Worm (Caenorhabditis elegans) whole organism, L1 larva: Measurements from ENCODE around the gene C03H12.1.

ENCODE experiments used
- aly-2 ChIP-seq: fragments of 150-350 bp; optimal IDR thresholded peaks from 2 replicates; lab custom pipeline; 2014; ENCODE audit warnings: missing biosample characterization, missing genetic modification characterization
- egl-27 ChIP-seq, 2 experiments: fragments of 150-350 bp in 1 of 2; sonication (generic microtip); optimal IDR thresholded peaks; 3 replicates each; lab custom pipeline; 2017 to 2018; ENCODE audit warnings: missing biosample characterization in 2 of 2, missing genetic modification characterization in 2 of 2, missing genetic modification reagents in 2 of 2
- mef-2 ChIP-seq: fragments of 150-350 bp; optimal IDR thresholded peaks from 2 replicates; lab custom pipeline; 2014; ENCODE audit warnings: missing biosample characterization, missing genetic modification characterization
- nhr-12 ChIP-seq: sonication (generic microtip); optimal IDR thresholded peaks from 2 replicates; lab custom pipeline; 2017; ENCODE audit warnings: missing biosample characterization, missing genetic modification characterization
- snpc-4 ChIP-seq: fragments of 150-350 bp; optimal IDR thresholded peaks from 2 replicates; lab custom pipeline; 2014; ENCODE audit warnings: missing biosample characterization, missing genetic modification characterization

- TF ChIP-seq snpc-4 (tag; lab: Kevin White, UChicago) (peak; percentile 40), aly-2 (tag; lab: Kevin White, UChicago) (no peak), nhr-12 (no peak), mef-2 (tag; lab: Kevin White, UChicago) (peak; percentile 49), egl-27 (tag; optimal IDR thresholded peaks at IDR 0.05; lab: Kevin White, UChicago) (peak; percentile 88 to 91)
Observed at ce11 chrX:15707366-15707892, 18.2 kb downstream of the C03H12.1 start.
